Fruit fly (Drosophila melanogaster) whole organism, embryonic: ENCODE results near the gene nbs.

Experiments used
- Asciz ChIP-seq: fragments of 200-800 bp; sonication (Bioruptor generic); optimal IDR thresholded peaks from 2 replicates; lab custom pipeline; 2017; ENCODE audit warnings: missing biosample characterization, mild to moderate bottlenecking, missing genetic modification characterization, missing genetic modification reagents
- Bdp1 ChIP-seq: fragments of 200-800 bp; sonication (Bioruptor generic); optimal IDR thresholded peaks from 3 replicates; lab custom pipeline; 2016; ENCODE audit warnings: missing biosample characterization, missing genetic modification characterization
- Bteb2 ChIP-seq: fragments of 200-800 bp; sonication (Bioruptor generic); optimal IDR thresholded peaks from 2 replicates; lab custom pipeline; 2016; ENCODE audit warnings: missing biosample characterization, missing genetic modification characterization
- C15 ChIP-seq: fragments of 200-800 bp; sonication (Bioruptor generic); IDR thresholded peaks from 3 replicates; pipeline ENCODE4 v1.3.6; 2022; ENCODE audit warnings: missing biosample characterization, missing genetic modification characterization
- CG1024 ChIP-seq: fragments of 200-800 bp; sonication (Bioruptor generic); IDR thresholded peaks from 2 replicates; pipeline ENCODE4 v1.3.6; 2022; ENCODE audit warnings: missing biosample characterization, missing genetic modification characterization
- CG11456 ChIP-seq: fragments of 200-800 bp; sonication (Bioruptor generic); IDR thresholded peaks from 3 replicates; pipeline ENCODE4 v1.3.6; 2022; ENCODE audit warnings: missing biosample characterization, missing genetic modification characterization
- CG12659 ChIP-seq: fragments of 200-800 bp; sonication (Bioruptor generic); optimal IDR thresholded peaks from 3 replicates; lab custom pipeline; 2017; ENCODE audit warnings: mild to moderate bottlenecking, missing biosample characterization, missing genetic modification reagents, missing genetic modification characterization
- CG14667 ChIP-seq: fragments of 200-800 bp; sonication (Bioruptor generic); IDR thresholded peaks from 2 replicates; pipeline ENCODE4 v1.3.6; 2022; ENCODE audit warnings: missing biosample characterization, missing genetic modification characterization
- CG15073 ChIP-seq: fragments of 200-800 bp; sonication (Bioruptor generic); optimal IDR thresholded peaks from 2 replicates; lab custom pipeline; 2016; ENCODE audit warnings: missing biosample characterization, missing genetic modification characterization
- CG17359 ChIP-seq: fragments of 200-800 bp; sonication (Bioruptor generic); optimal IDR thresholded peaks from 3 replicates; lab custom pipeline; 2018; ENCODE audit warnings: missing biosample characterization, mild to moderate bottlenecking, missing genetic modification characterization, moderate library complexity
- CG17361 ChIP-seq: fragments of 200-800 bp; sonication (Bioruptor generic); IDR thresholded peaks from 3 replicates; pipeline ENCODE4 v1.3.6; 2022; ENCODE audit warnings: missing biosample characterization, missing genetic modification characterization
- CG17385 ChIP-seq: fragments of 200-800 bp; sonication (Bioruptor generic); optimal IDR thresholded peaks from 3 replicates; lab custom pipeline; 2018; ENCODE audit warnings: missing biosample characterization, mild to moderate bottlenecking, missing genetic modification characterization
- CG18262 ChIP-seq: fragments of 200-800 bp; optimal IDR thresholded peaks from 3 replicates; lab custom pipeline; 2019; ENCODE audit warnings: missing biosample characterization, mild to moderate bottlenecking, missing genetic modification characterization, moderate library complexity
- CG2129 ChIP-seq: fragments of 200-800 bp; sonication (Bioruptor generic); IDR thresholded peaks from 2 replicates; pipeline ENCODE4 v1.3.6; 2022; ENCODE audit warnings: missing biosample characterization, missing genetic modification characterization; ENCODE audit not compliant: partially characterized antibody
- CG32532 ChIP-seq: fragments of 200-800 bp; sonication (Bioruptor generic); IDR thresholded peaks from 2 replicates; pipeline ENCODE4 v1.3.6; 2022; ENCODE audit warnings: missing biosample characterization, missing genetic modification characterization
- CG33557 ChIP-seq: fragments of 200-800 bp; sonication (Bioruptor generic); optimal IDR thresholded peaks from 2 replicates; lab custom pipeline; 2019; ENCODE audit warnings: missing biosample characterization, mild to moderate bottlenecking, missing genetic modification characterization, moderate library complexity
- CG6689 ChIP-seq: fragments of 200-800 bp; sonication (Bioruptor generic); IDR thresholded peaks from 2 replicates; pipeline ENCODE4 v1.3.6; 2022; ENCODE audit warnings: missing biosample characterization, missing genetic modification characterization
- CG6854 ChIP-seq: fragments of 200-800 bp; sonication (Bioruptor generic); optimal IDR thresholded peaks from 3 replicates; lab custom pipeline; 2017; ENCODE audit warnings: missing biosample characterization, mild to moderate bottlenecking, missing genetic modification characterization
- CG7987 ChIP-seq: fragments of 200-800 bp; sonication (Bioruptor generic); optimal IDR thresholded peaks from 2 replicates; lab custom pipeline; 2018; ENCODE audit warnings: missing biosample characterization, mild to moderate bottlenecking, missing genetic modification characterization, moderate library complexity
- CTCF ChIP-seq: fragments of 200-800 bp; sonication (Bioruptor generic); optimal IDR thresholded peaks from 2 replicates; lab custom pipeline; 2017; ENCODE audit warnings: missing biosample characterization, mild to moderate bottlenecking, missing genetic modification characterization, moderate library complexity
- Dip3 ChIP-seq: fragments of 200-800 bp; sonication (Bioruptor generic); optimal IDR thresholded peaks from 3 replicates; lab custom pipeline; 2016; ENCODE audit warnings: missing biosample characterization, missing genetic modification characterization
- Fer1 ChIP-seq: fragments of 200-800 bp; sonication (Bioruptor generic); optimal IDR thresholded peaks from 2 replicates; lab custom pipeline; 2017; ENCODE audit warnings: missing biosample characterization, mild to moderate bottlenecking, missing genetic modification characterization
- HHEX ChIP-seq: fragments of 200-800 bp; sonication (Bioruptor generic); optimal IDR thresholded peaks from 3 replicates; lab custom pipeline; 2017; ENCODE audit warnings: missing biosample characterization, mild to moderate bottlenecking, missing genetic modification characterization, missing genetic modification reagents
- HLH4C ChIP-seq: fragments of 200-800 bp; sonication (Bioruptor generic); IDR thresholded peaks from 3 replicates; pipeline ENCODE4 v1.3.6; 2022; ENCODE audit warnings: missing biosample characterization, missing genetic modification characterization; ENCODE audit not compliant: partially characterized antibody
- Hey ChIP-seq: fragments of 200-800 bp; sonication (Bioruptor generic); optimal IDR thresholded peaks from 3 replicates; lab custom pipeline; 2018; ENCODE audit warnings: missing biosample characterization, mild to moderate bottlenecking, missing genetic modification characterization
- Rfx ChIP-seq: fragments of 200-800 bp; sonication (Bioruptor generic); IDR thresholded peaks from 2 replicates; pipeline ENCODE4 v1.3.6; 2022; ENCODE audit warnings: missing biosample characterization, missing genetic modification characterization
- Side ChIP-seq: fragments of 200-800 bp; sonication (Bioruptor generic); optimal IDR thresholded peaks from 2 replicates; lab custom pipeline; 2016; ENCODE audit warnings: missing biosample characterization, missing genetic modification characterization
- Six4 ChIP-seq: fragments of 200-800 bp; sonication (Bioruptor generic); optimal IDR thresholded peaks from 2 replicates; lab custom pipeline; 2016; ENCODE audit warnings: missing biosample characterization, missing genetic modification characterization
- Ssrp ChIP-seq: fragments of 200-800 bp; sonication (Bioruptor generic); optimal IDR thresholded peaks from 2 replicates; lab custom pipeline; 2018; ENCODE audit warnings: missing biosample characterization, mild to moderate bottlenecking, missing genetic modification characterization, moderate library complexity
- Stat92E ChIP-seq, 3 experiments: fragments of >200 bp in 2 of 3; fragments of 200-800 bp in 1 of 3; sonication (Bioruptor generic) in 1 of 3; optimal IDR thresholded peaks; 2 replicates each; lab custom pipeline; 2017 to 2019; ENCODE audit warnings: missing biosample characterization in 3 of 3, missing genetic modification characterization in 3 of 3, mild to moderate bottlenecking in 1 of 3, moderate library complexity in 1 of 3
- bsh ChIP-seq, 2 experiments: fragments of 200-800 bp; sonication (Bioruptor generic); optimal IDR thresholded peaks; 2 replicates each; lab custom pipeline; 2017 to 2018; ENCODE audit warnings: mild to moderate bottlenecking in 2 of 2, missing biosample characterization in 2 of 2, missing genetic modification characterization in 2 of 2, moderate library complexity in 1 of 2
- ci ChIP-seq: fragments of 200-800 bp; sonication (Bioruptor generic); IDR thresholded peaks from 3 replicates; pipeline ENCODE4 v1.3.6; 2022; ENCODE audit warnings: missing biosample characterization, missing genetic modification characterization
- dimm ChIP-seq: fragments of 200-800 bp; sonication (Bioruptor generic); IDR thresholded peaks from 2 replicates; pipeline ENCODE4 v1.3.6; 2022; ENCODE audit warnings: missing biosample characterization, missing genetic modification characterization
- dmrt11E ChIP-seq: fragments of 200-800 bp; sonication (Bioruptor generic); optimal IDR thresholded peaks from 3 replicates; lab custom pipeline; 2018; ENCODE audit warnings: missing biosample characterization, mild to moderate bottlenecking, missing genetic modification characterization, moderate library complexity
- fd3F ChIP-seq: fragments of 200-800 bp; sonication (Bioruptor generic); optimal IDR thresholded peaks from 2 replicates; lab custom pipeline; 2018; ENCODE audit warnings: missing biosample characterization, mild to moderate bottlenecking, missing genetic modification characterization, moderate library complexity
- fd96Cb ChIP-seq: fragments of 200-800 bp; sonication (Bioruptor generic); optimal IDR thresholded peaks from 2 replicates; lab custom pipeline; 2018; ENCODE audit warnings: missing biosample characterization, mild to moderate bottlenecking, missing genetic modification characterization, moderate library complexity
- grn ChIP-seq: fragments of 200-800 bp; sonication (Bioruptor generic); optimal IDR thresholded peaks from 3 replicates; lab custom pipeline; 2017; ENCODE audit warnings: missing biosample characterization, missing genetic modification characterization
- h ChIP-seq: fragments of >200 bp; optimal IDR thresholded peaks from 2 replicates; lab custom pipeline; 2017
- ham ChIP-seq: fragments of 200-800 bp; sonication (Bioruptor generic); IDR thresholded peaks from 2 replicates; pipeline ENCODE4 v1.3.6; 2022; ENCODE audit warnings: missing biosample characterization, missing genetic modification characterization
- hbn ChIP-seq: fragments of 200-800 bp; sonication (Bioruptor generic); IDR thresholded peaks from 2 replicates; pipeline ENCODE4 v1.3.6; 2022; ENCODE audit warnings: missing biosample characterization, missing genetic modification characterization; ENCODE audit not compliant: partially characterized antibody
- lola ChIP-seq, 3 experiments: fragments of >200 bp in 2 of 3; fragments of 200-800 bp in 1 of 3; sonication (Bioruptor generic) in 1 of 3; optimal IDR thresholded peaks; 2 replicates each; lab custom pipeline; 2017 to 2019; ENCODE audit warnings: missing biosample characterization in 3 of 3, missing genetic modification characterization in 3 of 3, mild to moderate bottlenecking in 1 of 3, moderate library complexity in 1 of 3
- lov ChIP-seq, 2 experiments: fragments of 200-800 bp in 1 of 2; fragments of >200 bp in 1 of 2; sonication (Bioruptor generic) in 1 of 2; IDR thresholded peaks in 1 of 2; optimal IDR thresholded peaks in 1 of 2; 2 replicates in 1 of 2; 3 replicates in 1 of 2; pipeline versions ENCODE4 v1.3.6 to Lab custom; 2017 to 2022; ENCODE audit warnings: missing biosample characterization in 1 of 2, missing genetic modification characterization in 1 of 2
- luna ChIP-seq: fragments of 200-800 bp; sonication (Bioruptor generic); optimal IDR thresholded peaks from 2 replicates; lab custom pipeline; 2016; ENCODE audit warnings: missing biosample characterization, missing genetic modification characterization
- peb ChIP-seq: fragments of 200-800 bp; sonication (Bioruptor generic); IDR thresholded peaks from 2 replicates; pipeline ENCODE4 v1.3.6; 2022; ENCODE audit warnings: missing biosample characterization, missing genetic modification characterization
- pita ChIP-seq: fragments of 200-800 bp; sonication (Bioruptor generic); optimal IDR thresholded peaks from 2 replicates; lab custom pipeline; 2017; ENCODE audit warnings: missing biosample characterization, mild to moderate bottlenecking, missing genetic modification characterization
- salm ChIP-seq: fragments of 200-800 bp; sonication (Bioruptor generic); optimal IDR thresholded peaks from 2 replicates; lab custom pipeline; 2018; ENCODE audit warnings: missing biosample characterization, mild to moderate bottlenecking, missing genetic modification characterization
- shn ChIP-seq: fragments of 200-800 bp; sonication (Bioruptor generic); optimal IDR thresholded peaks from 3 replicates; lab custom pipeline; 2016; ENCODE audit warnings: missing biosample characterization, missing genetic modification characterization
- sqz ChIP-seq: fragments of 200-800 bp; sonication (Bioruptor generic); optimal IDR thresholded peaks from 3 replicates; lab custom pipeline; 2018; ENCODE audit warnings: missing biosample characterization, mild to moderate bottlenecking, missing genetic modification characterization
- tx ChIP-seq: fragments of 200-800 bp; sonication (Bioruptor generic); optimal IDR thresholded peaks from 2 replicates; lab custom pipeline; 2016; ENCODE audit warnings: missing biosample characterization, missing genetic modification characterization
- z ChIP-seq: fragments of 200-800 bp; sonication (Bioruptor generic); IDR thresholded peaks from 3 replicates; pipeline ENCODE4 v1.3.6; 2022; ENCODE audit warnings: missing biosample characterization, missing genetic modification characterization
- zfh1 ChIP-seq: fragments of 200-800 bp; sonication (Bioruptor generic); IDR thresholded peaks from 3 replicates; pipeline ENCODE4 v1.3.6; 2022; ENCODE audit warnings: missing biosample characterization, missing genetic modification characterization

nbs gene

dm6 chr3L:9718929-9719328 is 4.1 kb downstream of the nbs start, which contains the start of the genes CG18178 and CG14174 (continued):
- no peak for TF ChIP-seq CG7987 (GFP tag; lab: Kevin White, UChicago)
- no peak for TF ChIP-seq dimm (GFP tag; lab: Robert Waterston, UW)
- peak; percentile 79 for TF ChIP-seq dmrt11E (tag; lab: Kevin White, UChicago)
- TF ChIP-seq z (GFP tag; lab: Robert Waterston, UW) = no peak
- peak; percentile 77 for TF ChIP-seq CG12659 (GFP tag; lab: Kevin White, UChicago)
- TF ChIP-seq CG17385 = peak; percentile 66
- no peak for TF ChIP-seq Bdp1 (GFP tag; lab: Kevin White, UChicago)
- no peak for TF ChIP-seq Dip3 (GFP tag; lab: Kevin White, UChicago)
- TF ChIP-seq Ssrp (tag; lab: Kevin White, UChicago) = peak; percentile 78
- TF ChIP-seq Six4 (GFP tag; lab: Kevin White, UChicago) = peak; percentile 51
- TF ChIP-seq CTCF (GFP tag; lab: Kevin White, UChicago) = no peak
- TF ChIP-seq CG15073 (GFP tag; lab: Kevin White, UChicago) = no peak
- TF ChIP-seq shn (GFP tag; lab: Kevin White, UChicago) = no peak
- TF ChIP-seq CG17359 = peak; percentile 53
- TF ChIP-seq CG6854 (GFP tag; lab: Kevin White, UChicago) = no peak
- peak; percentile 73 for TF ChIP-seq CG33557
- TF ChIP-seq Bteb2 (GFP tag; lab: Kevin White, UChicago) = no peak
- peak; percentile 14; the same call in 1 of the 3 replicates for TF ChIP-seq C15
- peak; percentile 78 for TF ChIP-seq Fer1 (GFP tag; lab: Kevin White, UChicago)
- no peak for TF ChIP-seq CG11456 (GFP tag; lab: Robert Waterston, UW)
- TF ChIP-seq CG18262 (tag; lab: Kevin White, UChicago) = peak; percentile 78
- TF ChIP-seq Asciz (GFP tag; lab: Kevin White, UChicago) = no peak
- TF ChIP-seq CG32532 (GFP tag; lab: Robert Waterston, UW) = peak; percentile 67
- peak; percentile 44; the same call in 1 of the 3 replicates for TF ChIP-seq ci (GFP tag; lab: Robert Waterston, UW)
- TF ChIP-seq Rfx (GFP tag; lab: Robert Waterston, UW) = peak; percentile 85
- peak; percentile 70 for TF ChIP-seq zfh1 (GFP tag; lab: Robert Waterston, UW)
- peak; percentile 30 for TF ChIP-seq HHEX (GFP tag; lab: Kevin White, UChicago)
- no peak for TF ChIP-seq h
- no peak for TF ChIP-seq HLH4C (GFP tag; lab: Robert Waterston, UW)
- 0 out of 2 replicates have a peak, but pooled peaks have one; percentile 22 for TF ChIP-seq CG2129 (GFP tag; lab: Robert Waterston, UW)
- peak; percentile 55 for TF ChIP-seq CG14667 (GFP tag; lab: Robert Waterston, UW)
- no peak for TF ChIP-seq tx
- TF ChIP-seq CG1024 (GFP tag; lab: Robert Waterston, UW) = no peak
- TF ChIP-seq pita (GFP tag; lab: Kevin White, UChicago) = no peak
- TF ChIP-seq fd96Cb (tag; lab: Kevin White, UChicago) = peak; percentile 63
- TF ChIP-seq hbn = peak; percentile 22; the same call in 1 of the 2 replicates
- TF ChIP-seq Side (GFP tag; lab: Kevin White, UChicago) = no peak
- TF ChIP-seq ham = no peak
- TF ChIP-seq bsh (GFP tag; optimal IDR thresholded peaks at IDR 0.05; lab: Kevin White, UChicago) = peak in 1 of 2 experiments; percentile 72
- no peak for TF ChIP-seq lov (optimal IDR thresholded peaks at IDR 0.05; lab: Kevin White, UChicago)
- no peak for TF ChIP-seq lov (GFP tag; IDR thresholded peaks at IDR 0.05; lab: Robert Waterston, UW)
- TF ChIP-seq CG6689 (GFP tag; lab: Robert Waterston, UW) = peak; percentile 67
- no peak for TF ChIP-seq Stat92E (GFP tag; optimal IDR thresholded peaks at IDR 0.05; lab: Kevin White, UChicago)
- TF ChIP-seq sqz (GFP tag; lab: Kevin White, UChicago) = no peak
- TF ChIP-seq luna (GFP tag; lab: Kevin White, UChicago) = no peak
- TF ChIP-seq peb = no peak
- peak in 1 of 3 experiments; percentile 75 for TF ChIP-seq lola (GFP tag; optimal IDR thresholded peaks at IDR 0.05; lab: Kevin White, UChicago)
- TF ChIP-seq grn (GFP tag; lab: Kevin White, UChicago) = no peak
- no peak for TF ChIP-seq Hey
- TF ChIP-seq fd3F (GFP tag; lab: Kevin White, UChicago) = peak; percentile 62
- no peak for TF ChIP-seq salm (tag; lab: Kevin White, UChicago)
- TF ChIP-seq CG17361 (GFP tag; lab: Robert Waterston, UW) = peak; percentile 89
